Fruit fly (Drosophila melanogaster): ENCODE data around the gene stx.

The stx gene

DNA sequence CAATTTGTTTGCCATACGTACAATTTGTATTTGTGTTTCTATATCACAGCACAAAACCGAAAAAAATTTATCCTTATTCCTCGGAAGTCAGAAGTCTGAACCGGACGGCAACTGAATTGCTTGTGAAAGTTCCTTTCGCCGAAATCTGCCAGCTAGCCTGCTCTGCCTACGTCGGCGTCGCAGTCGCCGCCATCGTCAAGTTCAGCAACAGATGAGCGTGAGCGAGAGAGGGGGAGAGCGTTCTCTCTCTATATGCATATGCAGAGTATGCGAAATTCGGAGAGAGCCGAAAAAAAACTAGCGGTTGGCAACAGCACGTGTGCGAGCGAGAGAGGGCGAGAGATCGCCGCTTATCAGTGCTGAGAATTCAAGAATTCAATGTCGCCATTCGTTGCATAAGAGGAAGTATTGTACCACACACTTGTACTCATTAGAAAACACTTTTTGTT is 39.6 kb upstream of the stx start:
- TF ChIP-seq Rel (GFP tag; optimal IDR thresholded peaks at IDR 0.05) (no peak), Rel (tag; optimal IDR thresholded peaks at IDR 0.05) (no peak), rgr (GFP tag; optimal IDR thresholded peaks at IDR 0.05) (peak; percentile 36), CrebA (GFP tag; optimal IDR thresholded peaks at IDR 0.05; ENCODE audit: borderline replicate concordance) (peak; percentile 39), Dif (GFP tag; optimal IDR thresholded peaks at IDR 0.05; ENCODE audit: partially characterized antibody) (peak; percentile 96), Vsx2 (GFP tag; optimal IDR thresholded peaks at IDR 0.05; ENCODE audit: partially characterized antibody) (peak; percentile 91), woc (GFP tag; optimal IDR thresholded peaks at IDR 0.05) (peak; percentile 3), br (GFP tag; optimal IDR thresholded peaks at IDR 0.05) (peak; percentile 43), dl (GFP tag; optimal IDR thresholded peaks at IDR 0.05; ENCODE audit: insufficient read depth in 1 of 2, partially characterized antibody in 2 of 2) (peak; percentile 80 to 95), fru (GFP tag; optimal IDR thresholded peaks at IDR 0.05) (peak; percentile 3), GATAd (GFP tag; optimal IDR thresholded peaks at IDR 0.05) (no peak), Myc (optimal IDR thresholded peaks at IDR 0.05) (no peak)

DNA sequence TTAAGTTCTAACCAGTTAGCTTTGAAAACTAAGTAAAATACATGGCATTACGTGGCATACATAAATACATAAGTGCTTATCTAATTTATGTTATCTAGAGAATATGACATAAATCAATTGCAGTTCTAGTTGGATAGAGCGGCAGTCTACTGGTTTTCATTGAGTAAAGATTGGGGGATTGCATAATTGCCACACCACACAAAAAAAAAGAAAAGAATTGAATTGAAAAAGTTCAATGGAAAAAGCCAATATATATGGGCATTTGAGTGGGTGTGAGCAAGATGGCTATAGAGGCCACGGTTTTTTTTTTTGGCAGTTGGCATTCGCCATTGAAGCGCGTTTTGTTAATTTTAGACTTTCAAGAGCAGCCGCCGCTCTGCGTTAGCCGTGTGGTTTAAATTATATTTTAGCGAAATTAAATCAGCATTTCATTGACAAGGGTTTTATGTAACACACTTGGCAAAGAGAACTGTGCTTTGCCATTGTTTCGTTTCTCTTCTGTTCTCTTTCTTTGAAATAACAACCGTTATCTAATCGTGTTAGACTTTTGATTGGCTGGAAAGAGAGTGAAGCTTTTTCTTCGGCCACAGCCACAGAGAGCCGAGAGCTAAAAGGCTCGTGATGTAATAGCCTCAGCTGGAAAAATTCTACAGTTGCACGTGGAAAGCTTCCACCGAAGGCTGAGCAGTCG is 38.8 kb upstream of the stx start:
- TF ChIP-seq jim (GFP tag; optimal IDR thresholded peaks at IDR 0.05), result no peak
- no peak for TF ChIP-seq sv (GFP tag; optimal IDR thresholded peaks at IDR 0.05)
- peak; percentile 48 for TF ChIP-seq CrebA (GFP tag; optimal IDR thresholded peaks at IDR 0.05; ENCODE audit: borderline replicate concordance)

DNA sequence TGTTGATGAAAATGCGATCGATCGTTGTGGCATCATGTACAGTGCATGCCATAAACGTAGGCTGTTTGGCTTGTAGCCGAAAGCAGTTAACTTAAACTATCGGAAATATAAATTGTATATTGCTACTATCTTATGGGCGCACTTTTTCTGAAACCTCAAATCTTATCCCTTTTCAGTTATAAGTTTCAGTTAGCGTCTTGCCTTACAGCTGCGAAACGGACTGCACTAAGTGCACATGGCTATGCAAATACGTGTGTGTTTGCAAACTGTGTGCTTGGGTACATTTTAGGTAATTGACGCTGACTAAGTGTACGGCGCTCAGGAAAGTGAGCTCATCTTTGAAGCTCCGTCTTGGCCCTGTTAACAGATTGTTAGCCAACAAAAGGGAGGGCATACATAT is 30.9 kb upstream of the stx start:
- TF ChIP-seq GATAd (GFP tag; optimal IDR thresholded peaks at IDR 0.05) (peak; percentile 48), sv (GFP tag; optimal IDR thresholded peaks at IDR 0.05) (no peak), br (GFP tag; optimal IDR thresholded peaks at IDR 0.05) (peak; percentile 80), Vsx2 (GFP tag; optimal IDR thresholded peaks at IDR 0.05; ENCODE audit: partially characterized antibody) (no peak), Hnf4 (GFP tag; optimal IDR thresholded peaks at IDR 0.05) (peak; percentile 74), CG32264 (GFP tag; optimal IDR thresholded peaks at IDR 0.05) (peak; percentile 56), CrebA (GFP tag; optimal IDR thresholded peaks at IDR 0.05; ENCODE audit: borderline replicate concordance) (no peak), h (GFP tag; optimal IDR thresholded peaks at IDR 0.05) (peak; percentile 88), Dfd (GFP tag; optimal IDR thresholded peaks at IDR 0.05) (no peak), psq (GFP tag; optimal IDR thresholded peaks at IDR 0.05) (peak; percentile 44), HLH106 (tag; optimal IDR thresholded peaks at IDR 0.05) (peak; percentile 82), CG9705 (GFP tag; optimal IDR thresholded peaks at IDR 0.05) (peak; percentile 1), tai (GFP tag; optimal IDR thresholded peaks at IDR 0.05) (peak; percentile 77), Hr83 (GFP tag; optimal IDR thresholded peaks at IDR 0.05; ENCODE audit: poor library complexity, severe bottlenecking) (peak; percentile 50), rgr (GFP tag; optimal IDR thresholded peaks at IDR 0.05) (peak; percentile 75), ey (GFP tag; optimal IDR thresholded peaks at IDR 0.05) (peak; percentile 77), dsf (GFP tag; optimal IDR thresholded peaks at IDR 0.05; ENCODE audit: borderline replicate concordance) (no peak), woc (GFP tag; optimal IDR thresholded peaks at IDR 0.05) (peak; percentile 32), fru (GFP tag; optimal IDR thresholded peaks at IDR 0.05) (peak; percentile 79), dmrt93B (GFP tag; optimal IDR thresholded peaks at IDR 0.05) (peak; percentile 64), Rel (GFP tag; optimal IDR thresholded peaks at IDR 0.05) (no peak), Rel (tag; optimal IDR thresholded peaks at IDR 0.05) (peak; percentile 29), foxo (GFP tag; optimal IDR thresholded peaks at IDR 0.05) (peak in 1 of 2 experiments; percentile 84), usp (GFP tag; optimal IDR thresholded peaks at IDR 0.05) (no peak), Sp1 (GFP tag; optimal IDR thresholded peaks at IDR 0.05) (peak; percentile 69), OdsH (GFP tag; optimal IDR thresholded peaks at IDR 0.05) (peak; percentile 78), jim (GFP tag; optimal IDR thresholded peaks at IDR 0.05) (peak; percentile 54), sage (GFP tag; optimal IDR thresholded peaks at IDR 0.05) (peak; percentile 35)

DNA sequence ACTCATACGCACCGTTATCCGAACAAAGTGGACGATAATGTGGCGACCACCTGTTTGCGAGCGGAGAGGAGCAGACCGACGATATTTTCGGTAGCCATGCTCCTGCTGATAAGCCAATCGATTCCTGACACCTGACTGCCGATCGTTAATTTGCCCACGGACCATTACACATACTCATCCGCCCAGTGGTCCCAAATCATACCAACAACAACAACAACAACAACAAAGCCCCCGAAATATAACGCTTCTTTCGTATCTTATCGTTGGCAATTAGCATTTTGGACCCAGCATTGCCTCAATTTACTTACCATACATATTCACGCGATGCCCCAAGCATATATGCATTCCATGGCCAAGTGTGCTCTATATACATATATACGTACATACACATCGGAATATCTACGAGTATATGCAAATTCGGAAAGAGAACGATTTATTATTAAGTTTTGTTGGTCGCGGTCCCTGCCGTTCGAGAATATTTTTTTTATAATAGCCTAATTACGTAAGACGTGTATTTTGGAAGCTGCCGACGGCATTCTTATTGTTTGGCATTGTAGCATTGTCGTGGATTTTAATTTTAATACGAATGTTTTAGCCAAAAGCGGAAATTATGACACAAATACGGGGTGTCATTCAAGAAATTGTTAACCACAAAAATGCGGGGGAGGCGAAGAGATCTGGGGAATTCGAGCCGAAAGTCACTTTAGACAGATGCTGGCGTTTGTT is 30.4 kb upstream of the stx start:
- TF ChIP-seq Hr78 (GFP tag; optimal IDR thresholded peaks at IDR 0.05) (no peak), Rel (GFP tag; optimal IDR thresholded peaks at IDR 0.05) (no peak), Rel (tag; optimal IDR thresholded peaks at IDR 0.05) (peak; percentile 47)

Data from whole organism, wandering third instar larva.